Fruit fly (Drosophila melanogaster): ENCODE measurements around the gene CheB38a.
A peak's percentile ranks its signal among the peaks of the same experiment; 100 is the strongest.

- TF ChIP-seq CG7556 (GFP tag; optimal IDR thresholded peaks at IDR 0.05) (no peak), zf30C (GFP tag; optimal IDR thresholded peaks at IDR 0.05) (no peak), danr (GFP tag; IDR thresholded peaks at IDR 0.05) (no peak), Hmx (GFP tag; optimal IDR thresholded peaks at IDR 0.05) (no peak), CG18011 (GFP tag; optimal IDR thresholded peaks at IDR 0.05) (no peak), cad (GFP tag; optimal IDR thresholded peaks at IDR 0.05) (no peak), CG11504 (tag; optimal IDR thresholded peaks at IDR 0.05) (peak; percentile 41), wdn (GFP tag; IDR thresholded peaks at IDR 0.05) (no peak), ttk (GFP tag; IDR thresholded peaks at IDR 0.05) (no peak), fru (optimal IDR thresholded peaks at IDR 0.05) (no peak), CG8089 (GFP tag; optimal IDR thresholded peaks at IDR 0.05) (no peak), Nf-YC (tag; optimal IDR thresholded peaks at IDR 0.05) (no peak), mirr (GFP tag; optimal IDR thresholded peaks at IDR 0.05) (no peak), ara (GFP tag; IDR thresholded peaks at IDR 0.05) (no peak)
Observed at dm6 chr2L:20852092-20852628, 33.8 kb upstream of the CheB38a start, which contains the start of gene twit.

Measured in whole organism, embryonic.